Worm (Caenorhabditis elegans): ENCODE measurements around the gene cct-5.
A peak's percentile ranks its signal among the peaks of the same experiment; 100 is the strongest.

Gene cct-5

DNA sequence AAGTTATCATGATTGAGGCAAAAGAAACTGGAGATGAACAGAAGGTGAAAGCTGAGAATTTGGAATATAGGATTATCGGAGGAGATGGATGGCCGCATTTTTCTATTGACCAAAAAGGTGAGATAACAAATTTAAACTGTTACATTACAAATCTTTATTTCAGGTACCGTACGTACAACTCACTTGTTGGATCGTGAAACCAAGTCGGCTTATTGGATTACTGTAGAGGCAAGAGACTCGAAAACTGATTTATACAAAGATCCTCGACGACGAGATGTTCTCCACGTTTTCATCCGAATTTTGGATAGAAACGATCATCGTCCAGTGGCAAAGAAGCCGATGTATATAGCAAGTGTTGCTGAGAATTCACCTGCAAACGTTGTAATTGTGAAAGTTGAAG is 18.1 kb upstream of the cct-5 start:
- TF ChIP-seq hpl-2 (GFP tag; optimal IDR thresholded peaks at IDR 0.05) = no peak
- no peak for TF ChIP-seq mdl-1 (tag; optimal IDR thresholded peaks at IDR 0.05)
- TF ChIP-seq sptf-1 (tag; optimal IDR thresholded peaks at IDR 0.05) = no peak
- no peak for TF ChIP-seq C16A3.4 (tag; optimal IDR thresholded peaks at IDR 0.05)
- no peak for TF ChIP-seq vab-15 (tag; optimal IDR thresholded peaks at IDR 0.05)
- TF ChIP-seq ces-1 (GFP tag; optimal IDR thresholded peaks at IDR 0.05) = no peak
- no peak for TF ChIP-seq snu-23 (GFP tag; optimal IDR thresholded peaks at IDR 0.05)
- TF ChIP-seq nhr-77 (tag; optimal IDR thresholded peaks at IDR 0.05) = no peak
- TF ChIP-seq lir-3 (tag; optimal IDR thresholded peaks at IDR 0.05; ENCODE audit: poor library complexity) = no peak
- no peak for TF ChIP-seq C34B4.2 (tag; optimal IDR thresholded peaks at IDR 0.05)
- TF ChIP-seq nhr-76 (tag; optimal IDR thresholded peaks at IDR 0.05) = no peak

DNA sequence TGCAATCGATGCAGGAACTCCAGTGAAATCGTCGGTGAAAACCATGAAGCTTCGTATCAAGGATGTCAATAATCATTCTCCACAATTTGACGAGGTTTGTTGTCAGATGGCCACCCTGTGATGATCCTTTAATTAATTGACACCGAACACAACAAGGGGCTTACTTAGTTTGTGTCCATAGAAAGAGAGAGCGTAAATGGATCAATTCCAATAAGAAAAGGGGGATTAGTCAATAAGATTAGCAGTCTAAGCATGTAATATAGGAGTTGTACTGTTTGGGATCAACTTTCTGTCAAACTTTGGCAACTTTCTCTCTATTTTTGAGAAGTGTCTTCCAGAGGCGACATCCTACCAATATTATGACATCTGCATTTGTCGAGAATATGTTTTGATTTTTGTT is 16.2 kb upstream of the cct-5 start:
- TF ChIP-seq ztf-4 (tag; optimal IDR thresholded peaks at IDR 0.05) = no peak
- no peak for TF ChIP-seq vab-15 (tag; optimal IDR thresholded peaks at IDR 0.05)
- TF ChIP-seq nhr-85 (tag) = no peak
- no peak for TF ChIP-seq dpl-1 (GFP tag; optimal IDR thresholded peaks at IDR 0.05)
- no peak for TF ChIP-seq unc-62 (GFP tag; optimal IDR thresholded peaks at IDR 0.05)
- no peak for TF ChIP-seq isw-1 (GFP tag; IDR thresholded peaks at IDR 0.05)
- no peak for TF ChIP-seq skn-1 (tag; optimal IDR thresholded peaks at IDR 0.05)
- no peak for TF ChIP-seq aha-1 (tag; optimal IDR thresholded peaks at IDR 0.05)
- TF ChIP-seq hlh-17 (GFP tag; optimal IDR thresholded peaks at IDR 0.05; ENCODE audit: borderline replicate concordance) = no peak
- TF ChIP-seq unc-130 (tag; optimal IDR thresholded peaks at IDR 0.05) = no peak
- no peak for TF ChIP-seq hlh-4 (tag; optimal IDR thresholded peaks at IDR 0.05)
- TF ChIP-seq mdl-1 (tag; optimal IDR thresholded peaks at IDR 0.05) = no peak

DNA sequence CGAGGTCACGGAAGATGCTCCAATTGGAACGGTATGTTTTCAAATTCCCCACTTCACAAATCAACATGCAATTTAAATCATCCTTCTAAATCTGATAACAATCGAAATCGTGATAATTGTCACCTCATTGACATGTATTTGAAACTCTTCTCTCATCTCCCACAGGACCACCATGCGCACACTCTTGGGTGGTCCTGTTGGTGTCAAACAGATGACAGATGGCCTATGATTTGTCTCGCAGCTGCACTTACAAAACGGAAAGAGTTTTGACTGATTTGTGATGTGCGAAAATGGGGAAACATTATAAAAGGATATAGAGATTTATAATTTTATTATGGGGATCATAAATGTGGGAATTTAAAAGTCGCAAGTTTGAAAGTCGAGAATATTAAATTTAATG is 15.5 kb upstream of the cct-5 start:
- TF ChIP-seq lin-14 (GFP tag; optimal IDR thresholded peaks at IDR 0.05) = peak; percentile 27
- no peak for TF ChIP-seq efl-3 (GFP tag; optimal IDR thresholded peaks at IDR 0.05)
- no peak for TF ChIP-seq jun-1 (tag; optimal IDR thresholded peaks at IDR 0.05)
- no peak for TF ChIP-seq sptf-1 (tag; optimal IDR thresholded peaks at IDR 0.05)

ce11 chrIII:4520057-4520456 is 12.1 kb upstream of the cct-5 start, which contains the start of gene cdh-4:
TSS of gene cdh-4 (plus strand) at chrIII:4520357.
- TF ChIP-seq lin-39 (tag; optimal IDR thresholded peaks at IDR 0.05) (no peak), mab-9 (GFP tag; IDR thresholded peaks at IDR 0.05) (no peak), ceh-88 (GFP tag; IDR thresholded peaks at IDR 0.05) (no peak), efl-3 (GFP tag; optimal IDR thresholded peaks at IDR 0.05) (no peak), fkh-8 (tag; optimal IDR thresholded peaks at IDR 0.05) (no peak), C16A3.4 (tag; optimal IDR thresholded peaks at IDR 0.05) (no peak), nhr-77 (tag; optimal IDR thresholded peaks at IDR 0.05) (no peak), pag-3 (tag; optimal IDR thresholded peaks at IDR 0.05; ENCODE audit: borderline replicate concordance, insufficient read depth) (no peak), nhr-47 (tag; optimal IDR thresholded peaks at IDR 0.05) (no peak), unc-98 (GFP tag; IDR thresholded peaks at IDR 0.05) (no peak), sox-4 (tag; optimal IDR thresholded peaks at IDR 0.05) (no peak), hlh-4 (tag; optimal IDR thresholded peaks at IDR 0.05) (no peak), nhr-237 (tag; optimal IDR thresholded peaks at IDR 0.05) (no peak), nhr-84 (tag; optimal IDR thresholded peaks at IDR 0.05) (no peak), nhr-90 (tag; optimal IDR thresholded peaks at IDR 0.05; ENCODE audit: poor library complexity) (no peak), hlh-17 (GFP tag; optimal IDR thresholded peaks at IDR 0.05; ENCODE audit: borderline replicate concordance) (no peak)

- TF ChIP-seq fkh-4 (tag; optimal IDR thresholded peaks at IDR 0.05; ENCODE audit: borderline replicate concordance) (peak; percentile 75), mep-1 (tag; optimal IDR thresholded peaks at IDR 0.05) (no peak), nhr-84 (tag; optimal IDR thresholded peaks at IDR 0.05) (no peak), dsc-1 (tag; optimal IDR thresholded peaks at IDR 0.05) (peak; percentile 95)
Observed at ce11 chrIII:4519410-4519809, 11.5 kb upstream of the cct-5 start.

Data from whole organism, L1 larva.